Worm (Caenorhabditis elegans): ENCODE results near the gene W08F4.10.

DNA sequence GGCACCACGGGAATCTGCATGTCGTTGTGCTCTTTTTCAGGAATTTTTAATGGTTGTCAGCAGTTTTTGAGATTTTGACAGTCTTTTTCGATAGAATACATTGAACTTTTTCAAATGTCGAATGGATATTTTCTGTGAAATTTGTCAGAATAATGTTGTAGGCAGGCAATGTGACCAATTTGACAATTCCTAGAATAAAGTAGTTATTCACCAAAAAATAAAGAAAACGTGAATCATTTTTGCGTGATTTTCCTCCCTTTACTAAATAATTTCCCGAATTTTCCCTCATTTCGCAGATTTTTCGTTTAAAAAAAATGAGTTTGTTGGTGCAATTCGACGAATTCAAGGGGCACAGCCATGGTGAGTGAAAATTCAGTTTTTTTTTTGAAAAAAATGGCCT lies 17.7 kb upstream of the W08F4.10 start, which contains the start of gene W04H10.1:
- TF ChIP-seq lin-15B (tag; optimal IDR thresholded peaks at IDR 0.05) (no peak), pha-4 (tag; optimal IDR thresholded peaks at IDR 0.05) (no peak), jun-1 (tag; optimal IDR thresholded peaks at IDR 0.05) (no peak), ztf-11 (tag; optimal IDR thresholded peaks at IDR 0.05) (no peak)
